Worm (Caenorhabditis elegans): ENCODE measurements around the gene tig-3.

Gene tig-3

ce11 chrII:15258668-15259067, 7.1 kb upstream of the tig-3 start (continued):
- TF ChIP-seq nhr-43 (tag; optimal IDR thresholded peaks at IDR 0.05; ENCODE audit: poor library complexity, severe bottlenecking) (no peak), unc-39 (tag; optimal IDR thresholded peaks at IDR 0.05) (no peak), ztf-4 (tag; optimal IDR thresholded peaks at IDR 0.05) (no peak), tbx-2 (tag; optimal IDR thresholded peaks at IDR 0.05) (no peak), lin-39 (tag; optimal IDR thresholded peaks at IDR 0.05) (peak; percentile 59), skn-1 (tag; optimal IDR thresholded peaks at IDR 0.05) (peak; percentile 29), nhr-11 (tag; optimal IDR thresholded peaks at IDR 0.05) (no peak), mdl-1 (tag; optimal IDR thresholded peaks at IDR 0.05) (no peak), elt-2 (tag; optimal IDR thresholded peaks at IDR 0.05) (peak; percentile 10), elt-1 (tag; optimal IDR thresholded peaks at IDR 0.05) (no peak)

ce11 chrII:15256932-15257331, 5.3 kb upstream of the tig-3 start:
- TF ChIP-seq snpc-4 (tag; optimal IDR thresholded peaks at IDR 0.05) (peak; percentile 5), ztf-11 (tag; optimal IDR thresholded peaks at IDR 0.05) (no peak)

ce11 chrII:15255801-15256200, 4.2 kb upstream of the tig-3 start:
- TF ChIP-seq fos-1 (tag; optimal IDR thresholded peaks at IDR 0.05): no peak
- TF ChIP-seq lin-15B (tag; optimal IDR thresholded peaks at IDR 0.05): peak; percentile 5
- TF ChIP-seq snpc-4 (tag; optimal IDR thresholded peaks at IDR 0.05): peak; percentile 18
- peak; percentile 79 for TF ChIP-seq lin-39 (tag; optimal IDR thresholded peaks at IDR 0.05)
- peak; percentile 68 for TF ChIP-seq nfya-1 (tag; optimal IDR thresholded peaks at IDR 0.05; ENCODE audit: insufficient read depth)
- TF ChIP-seq nhr-76 (tag; optimal IDR thresholded peaks at IDR 0.05): no peak
- TF ChIP-seq elt-2 (tag; optimal IDR thresholded peaks at IDR 0.05): no peak
- TF ChIP-seq hmg-11 (tag; optimal IDR thresholded peaks at IDR 0.05): peak; percentile 70
- TF ChIP-seq elt-1 (tag; optimal IDR thresholded peaks at IDR 0.05): no peak

ce11 chrII:15253980-15254493, 2.4 kb upstream of the tig-3 start:
- TF ChIP-seq nhr-76 (tag; optimal IDR thresholded peaks at IDR 0.05): no peak
- TF ChIP-seq skn-1 (tag; optimal IDR thresholded peaks at IDR 0.05): no peak
- TF ChIP-seq lin-39 (tag; optimal IDR thresholded peaks at IDR 0.05): peak; percentile 10
- TF ChIP-seq ceh-16 (tag; optimal IDR thresholded peaks at IDR 0.05): no peak
- TF ChIP-seq zag-1 (tag; optimal IDR thresholded peaks at IDR 0.05): no peak
- TF ChIP-seq R02D3.7 (tag; optimal IDR thresholded peaks at IDR 0.05): no peak
- TF ChIP-seq fos-1 (tag; optimal IDR thresholded peaks at IDR 0.05): no peak
- TF ChIP-seq elt-2 (tag; optimal IDR thresholded peaks at IDR 0.05): no peak

ce11 chrII:15244870-15245269, 6.7 kb downstream of the tig-3 start:
- TF ChIP-seq lin-39 (tag; optimal IDR thresholded peaks at IDR 0.05) (no peak), egl-27 (tag; optimal IDR thresholded peaks at IDR 0.05) (no peak), snpc-4 (tag; optimal IDR thresholded peaks at IDR 0.05) (no peak), elt-2 (tag; optimal IDR thresholded peaks at IDR 0.05) (no peak), fkh-2 (tag; optimal IDR thresholded peaks at IDR 0.05) (no peak), nhr-76 (tag; optimal IDR thresholded peaks at IDR 0.05) (no peak), mdl-1 (tag; optimal IDR thresholded peaks at IDR 0.05) (no peak), elt-1 (tag; optimal IDR thresholded peaks at IDR 0.05) (no peak), ceh-9 (tag; optimal IDR thresholded peaks at IDR 0.05) (no peak), unc-62 (GFP tag; optimal IDR thresholded peaks at IDR 0.05) (no peak), fkh-10 (GFP tag; optimal IDR thresholded peaks at IDR 0.05) (no peak), skn-1 (tag; optimal IDR thresholded peaks at IDR 0.05) (no peak), ama-1 (optimal IDR thresholded peaks at IDR 0.05) (no peak), nhr-12 (tag; optimal IDR thresholded peaks at IDR 0.05) (no peak)

- TF ChIP-seq nhr-12 (tag; optimal IDR thresholded peaks at IDR 0.05) (no peak), fkh-2 (tag; optimal IDR thresholded peaks at IDR 0.05) (no peak), pqm-1 (tag; optimal IDR thresholded peaks at IDR 0.05) (no peak), ceh-16 (tag; optimal IDR thresholded peaks at IDR 0.05) (no peak), lsy-12 (tag; optimal IDR thresholded peaks at IDR 0.05) (no peak), nhr-77 (tag; optimal IDR thresholded peaks at IDR 0.05) (no peak), mdl-1 (tag; optimal IDR thresholded peaks at IDR 0.05) (no peak), sea-2 (GFP tag; optimal IDR thresholded peaks at IDR 0.05) (no peak), elt-2 (tag; optimal IDR thresholded peaks at IDR 0.05) (no peak), egl-27 (tag; optimal IDR thresholded peaks at IDR 0.05) (no peak), fkh-10 (GFP tag; optimal IDR thresholded peaks at IDR 0.05) (no peak), elt-3 (tag; optimal IDR thresholded peaks at IDR 0.05) (no peak), ceh-82 (tag; optimal IDR thresholded peaks at IDR 0.05) (no peak), tbx-2 (tag; optimal IDR thresholded peaks at IDR 0.05) (no peak), nhr-76 (tag; optimal IDR thresholded peaks at IDR 0.05) (no peak), lin-15B (tag; optimal IDR thresholded peaks at IDR 0.05) (no peak)
Observed at ce11 chrII:15239681-15240080, 11.9 kb downstream of the tig-3 start.
